Fruit fly (Drosophila melanogaster): ENCODE results near the gene CG14717.

CG14717 gene

DNA sequence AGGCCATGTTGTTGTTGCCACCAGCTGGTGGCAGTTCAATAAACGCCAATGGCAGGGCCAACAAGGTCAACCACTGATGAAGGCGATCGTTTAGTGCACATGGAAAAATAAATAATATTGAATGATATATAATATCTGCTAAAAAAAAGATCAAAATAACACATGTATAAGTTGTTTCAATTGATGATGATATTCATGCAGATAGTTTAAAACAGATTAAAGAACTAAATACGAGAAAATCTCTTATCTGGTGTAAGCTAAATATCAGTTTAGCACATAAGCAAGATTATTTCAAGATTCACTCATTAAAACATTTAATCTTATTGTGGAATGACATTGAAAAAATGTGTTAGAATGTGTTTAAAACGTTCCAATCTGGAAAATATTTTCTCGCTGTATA lies 32.9 kb upstream of the CG14717 start (continued):
- TF ChIP-seq sc (optimal IDR thresholded peaks at IDR 0.05) (no peak), sc (GFP tag; optimal IDR thresholded peaks at IDR 0.05) (no peak), CG18619 (GFP tag; optimal IDR thresholded peaks at IDR 0.05) (no peak), eve (GFP tag; optimal IDR thresholded peaks at IDR 0.05) (no peak), Atf3 (GFP tag; optimal IDR thresholded peaks at IDR 0.05) (no peak), HLH54F (GFP tag; optimal IDR thresholded peaks at IDR 0.05) (no peak), sug (tag; optimal IDR thresholded peaks at IDR 0.05) (peak; percentile 8), sd (tag; optimal IDR thresholded peaks at IDR 0.05) (peak; percentile 66), Atf6 (GFP tag; IDR thresholded peaks at IDR 0.05) (no peak), CG31388 (GFP tag; optimal IDR thresholded peaks at IDR 0.05) (no peak), sr (GFP tag; IDR thresholded peaks at IDR 0.05) (no peak), CG1602 (GFP tag; optimal IDR thresholded peaks at IDR 0.05) (no peak), ro (GFP tag; IDR thresholded peaks at IDR 0.05) (no peak), CG12942 (GFP tag; optimal IDR thresholded peaks at IDR 0.05) (peak; percentile 11), CG4707 (GFP tag; optimal IDR thresholded peaks at IDR 0.05) (no peak), fu2 (GFP tag; optimal IDR thresholded peaks at IDR 0.05) (no peak), dpn (GFP tag; optimal IDR thresholded peaks at IDR 0.05) (no peak), danr (GFP tag; IDR thresholded peaks at IDR 0.05) (no peak), CG4424 (GFP tag; optimal IDR thresholded peaks at IDR 0.05) (peak; percentile 39), CG2202 (tag; optimal IDR thresholded peaks at IDR 0.05) (no peak), CG10274 (GFP tag; optimal IDR thresholded peaks at IDR 0.05) (no peak), luna (GFP tag; optimal IDR thresholded peaks at IDR 0.05) (no peak), CG10147 (GFP tag; optimal IDR thresholded peaks at IDR 0.05) (no peak), rib (GFP tag; IDR thresholded peaks at IDR 0.05) (no peak), Bdp1 (GFP tag; optimal IDR thresholded peaks at IDR 0.05) (no peak), bigmax (GFP tag; optimal IDR thresholded peaks at IDR 0.05) (no peak), CG2199 (GFP tag; IDR thresholded peaks at IDR 0.05) (no peak), Aef1 (GFP tag; IDR thresholded peaks at IDR 0.05) (no peak), CG4360 (GFP tag; IDR thresholded peaks at IDR 0.05) (no peak), CG33213 (GFP tag; optimal IDR thresholded peaks at IDR 0.05) (no peak), ind (GFP tag; optimal IDR thresholded peaks at IDR 0.05) (peak; percentile 34), CG10209 (GFP tag; optimal IDR thresholded peaks at IDR 0.05) (peak; percentile 49), CG11696 (GFP tag; IDR thresholded peaks at IDR 0.05) (no peak), hth (optimal IDR thresholded peaks at IDR 0.05) (no peak), NfI (GFP tag; optimal IDR thresholded peaks at IDR 0.05) (no peak), CG4820 (GFP tag; optimal IDR thresholded peaks at IDR 0.05) (peak; percentile 23), cad (GFP tag; optimal IDR thresholded peaks at IDR 0.05) (no peak), CG9215 (GFP tag; IDR thresholded peaks at IDR 0.05) (no peak)

DNA sequence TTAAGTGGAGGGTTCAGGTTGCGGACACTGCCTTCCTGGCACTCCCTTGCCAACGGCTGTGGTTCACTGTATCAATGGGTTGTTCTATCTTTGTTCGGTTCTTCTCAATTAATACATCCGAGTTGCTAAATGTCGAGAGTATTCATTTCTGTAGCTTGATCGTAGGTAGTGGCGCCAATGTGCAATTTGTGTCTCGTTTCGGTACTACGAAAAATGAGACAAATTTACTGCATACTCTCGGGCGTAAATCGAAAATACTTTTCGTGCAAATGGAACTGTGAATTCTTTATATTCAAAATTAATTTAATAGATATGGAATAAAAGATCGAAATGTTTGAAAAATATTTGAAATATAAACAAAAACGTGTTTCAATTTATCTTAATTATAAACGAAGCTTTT lies 30.8 kb upstream of the CG14717 start:
- peak; percentile 72 for TF ChIP-seq Med (GFP tag)
- no peak for TF ChIP-seq Ets65A (GFP tag)
- TF ChIP-seq CG13287 (GFP tag; IDR thresholded peaks at IDR 0.05; ENCODE audit: partially characterized antibody), result peak; percentile 16; the same call in 1 of the 2 replicates
- no peak for TF ChIP-seq Usf (GFP tag; optimal IDR thresholded peaks at IDR 0.05)
- no peak for TF ChIP-seq CG1792 (GFP tag; optimal IDR thresholded peaks at IDR 0.05)
- peak; percentile 13 for TF ChIP-seq CG2712 (tag; optimal IDR thresholded peaks at IDR 0.05)
- 0 out of 3 replicates have a peak, but pooled peaks have one; percentile 21 for TF ChIP-seq ci (GFP tag; IDR thresholded peaks at IDR 0.05)
- no peak for TF ChIP-seq chm (GFP tag; IDR thresholded peaks at IDR 0.05)
- TF ChIP-seq Rfx (GFP tag; IDR thresholded peaks at IDR 0.05), result 0 out of 2 replicates have a peak, but pooled peaks have one; percentile 5
- TF ChIP-seq crol (GFP tag; IDR thresholded peaks at IDR 0.05), result no peak
- no peak for TF ChIP-seq nerfin-1 (tag; optimal IDR thresholded peaks at IDR 0.05)
- no peak for TF ChIP-seq cwo (GFP tag; optimal IDR thresholded peaks at IDR 0.05)
- TF ChIP-seq pho (GFP tag; optimal IDR thresholded peaks at IDR 0.05), result no peak
- no peak for TF ChIP-seq E2f1 (GFP tag; IDR thresholded peaks at IDR 0.05)
- TF ChIP-seq sc (optimal IDR thresholded peaks at IDR 0.05), result no peak
- no peak for TF ChIP-seq sc (GFP tag; optimal IDR thresholded peaks at IDR 0.05)
- peak; percentile 4 for TF ChIP-seq CG2116 (GFP tag; optimal IDR thresholded peaks at IDR 0.05)
- TF ChIP-seq CG17361 (GFP tag; IDR thresholded peaks at IDR 0.05), result 0 out of 3 replicates have a peak, but pooled peaks have one; percentile 9
- no peak for TF ChIP-seq CG1024 (GFP tag; IDR thresholded peaks at IDR 0.05)
- TF ChIP-seq PHDP (tag; optimal IDR thresholded peaks at IDR 0.05), result no peak
